Fruit fly (Drosophila melanogaster) whole organism, embryonic: ENCODE measurements around the gene CG43367.

ENCODE experiments used
- CG6254 ChIP-seq: fragments of 200-800 bp; sonication (Bioruptor generic); optimal IDR thresholded peaks from 3 replicates; lab custom pipeline; 2017; ENCODE audit warnings: mild to moderate bottlenecking, missing biosample characterization, missing genetic modification reagents, missing genetic modification characterization
- HLH54F ChIP-seq: fragments of 200-800 bp; sonication (Bioruptor generic); optimal IDR thresholded peaks from 3 replicates; lab custom pipeline; 2016; ENCODE audit warnings: missing biosample characterization, missing genetic modification characterization
- Pdp1 ChIP-seq, 2 experiments: fragments of 200-800 bp; sonication (Bioruptor generic); optimal IDR thresholded peaks; 3 replicates each; lab custom pipeline; 2016; ENCODE audit warnings: missing biosample characterization in 2 of 2, missing genetic modification characterization in 2 of 2, mild to moderate bottlenecking in 1 of 2, moderate library complexity in 1 of 2

dm6 chr3L:4225647-4226470 is 32.1 kb downstream of the CG43367 start:
- TF ChIP-seq Pdp1 (GFP tag; optimal IDR thresholded peaks at IDR 0.05; lab: Kevin White, UChicago): peak in 1 of 2 experiments; percentile 67
- TF ChIP-seq HLH54F (GFP tag; lab: Kevin White, UChicago): no peak
- no peak for TF ChIP-seq CG6254 (GFP tag; lab: Kevin White, UChicago)
